Fruit fly (Drosophila melanogaster): Measurements from ENCODE around the gene Dh44.
A peak's percentile ranks its signal among the peaks of the same experiment; 100 is the strongest.

Gene Dh44

DNA sequence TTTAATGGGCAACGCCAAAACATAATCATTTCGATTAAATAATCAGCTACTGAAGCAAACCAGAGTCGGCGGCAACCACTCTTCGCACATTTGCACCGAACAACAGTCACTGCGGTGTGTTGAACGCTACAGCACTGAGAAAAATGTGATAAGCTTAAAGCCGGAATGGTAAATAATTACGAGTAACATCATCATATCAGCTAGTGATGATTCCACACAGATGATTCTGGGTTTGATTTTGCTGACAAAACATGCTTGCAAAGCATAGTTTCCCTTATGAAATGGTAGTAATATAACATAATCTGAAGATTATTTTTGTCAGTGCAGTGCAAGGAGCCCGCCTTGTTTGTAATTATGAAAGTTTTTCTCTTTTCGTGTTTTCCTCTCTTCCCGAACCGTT, 39.9 kb upstream of the Dh44 start (continued):
- TF ChIP-seq svp (GFP tag) (no peak), Gug (GFP tag; IDR thresholded peaks at IDR 0.05) (peak; percentile 78), CG11902 (GFP tag; optimal IDR thresholded peaks at IDR 0.05) (peak; percentile 68), Eip78C (GFP tag) (peak; percentile 6), CG6276 (GFP tag; optimal IDR thresholded peaks at IDR 0.05) (peak; percentile 87), salr (GFP tag; optimal IDR thresholded peaks at IDR 0.05) (peak; percentile 49 to 82), Eip93F (GFP tag; optimal IDR thresholded peaks at IDR 0.05) (no peak), Ets96B (tag; optimal IDR thresholded peaks at IDR 0.05) (peak; percentile 67), Lpt (GFP tag; optimal IDR thresholded peaks at IDR 0.05) (peak; percentile 92), CG6792 (GFP tag; optimal IDR thresholded peaks at IDR 0.05) (peak; percentile 81), CG7368 (GFP tag; optimal IDR thresholded peaks at IDR 0.05) (peak; percentile 75), CG11294 (GFP tag; IDR thresholded peaks at IDR 0.05) (peak; percentile 64; the same call in 1 of the 2 replicates), fd59A (GFP tag; optimal IDR thresholded peaks at IDR 0.05) (peak; percentile 54)

DNA sequence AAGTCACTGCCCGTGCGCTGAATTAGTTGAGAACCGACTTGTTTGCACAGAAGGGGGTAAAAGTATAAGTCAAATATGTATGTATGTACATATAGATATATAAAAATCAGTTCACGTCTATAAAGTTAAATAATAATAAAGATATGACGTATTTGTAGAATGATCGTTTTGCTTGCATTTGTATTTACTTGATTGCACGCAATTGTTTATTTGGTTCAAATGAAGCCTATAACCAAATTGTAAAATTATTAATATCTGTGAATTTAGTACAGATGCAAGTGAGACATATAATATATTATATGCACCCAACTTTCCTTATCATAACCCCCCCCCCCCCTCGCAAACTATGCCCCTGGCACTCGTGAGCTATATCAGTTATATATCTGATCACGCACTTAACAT, 37.4 kb upstream of the Dh44 start:
- TF ChIP-seq CG34406 (GFP tag; optimal IDR thresholded peaks at IDR 0.05) (peak; percentile 47), fd59A (GFP tag; optimal IDR thresholded peaks at IDR 0.05) (peak; percentile 18), net (GFP tag; optimal IDR thresholded peaks at IDR 0.05) (peak; percentile 47), fkh (GFP tag; optimal IDR thresholded peaks at IDR 0.05) (peak; percentile 83), Smox (GFP tag; optimal IDR thresholded peaks at IDR 0.05) (peak; percentile 21), CG15336 (GFP tag; IDR thresholded peaks at IDR 0.05) (no peak), CG9139 (GFP tag; optimal IDR thresholded peaks at IDR 0.05) (peak; percentile 51), Blimp-1 (GFP tag; optimal IDR thresholded peaks at IDR 0.05) (no peak), salr (GFP tag; optimal IDR thresholded peaks at IDR 0.05) (no peak), Eip75B (GFP tag; optimal IDR thresholded peaks at IDR 0.05) (no peak), CG6276 (GFP tag; optimal IDR thresholded peaks at IDR 0.05) (no peak), Lpt (GFP tag; optimal IDR thresholded peaks at IDR 0.05) (no peak), CG6792 (GFP tag; optimal IDR thresholded peaks at IDR 0.05) (peak; percentile 39), CG8632 (GFP tag; optimal IDR thresholded peaks at IDR 0.05) (peak; percentile 44), dac (GFP tag; optimal IDR thresholded peaks at IDR 0.05) (no peak), Hr39 (GFP tag; optimal IDR thresholded peaks at IDR 0.05) (no peak), spab (GFP tag; optimal IDR thresholded peaks at IDR 0.05) (peak; percentile 39), CG16779 (tag; optimal IDR thresholded peaks at IDR 0.05) (peak; percentile 36), Eip93F (GFP tag; optimal IDR thresholded peaks at IDR 0.05) (no peak), CG10631 (GFP tag; optimal IDR thresholded peaks at IDR 0.05) (peak; percentile 41), CG11902 (GFP tag; optimal IDR thresholded peaks at IDR 0.05) (no peak), CG7368 (GFP tag; optimal IDR thresholded peaks at IDR 0.05) (peak; percentile 4), CG3032 (tag; optimal IDR thresholded peaks at IDR 0.05) (peak; percentile 49), CG8319 (GFP tag; optimal IDR thresholded peaks at IDR 0.05) (peak; percentile 31), lz (GFP tag; optimal IDR thresholded peaks at IDR 0.05) (no peak), Met (GFP tag; optimal IDR thresholded peaks at IDR 0.05) (no peak), Sox15 (GFP tag; optimal IDR thresholded peaks at IDR 0.05) (peak; percentile 10), dsx (GFP tag; optimal IDR thresholded peaks at IDR 0.05; ENCODE audit: poor library complexity, severe bottlenecking) (peak; percentile 57), acj6 (GFP tag; optimal IDR thresholded peaks at IDR 0.05) (peak; percentile 4), Eip78C (GFP tag) (peak; percentile 84), CG6163 (GFP tag; IDR thresholded peaks at IDR 0.05) (peak; percentile 59; the same call in 1 of the 3 replicates), CG8119 (GFP tag; IDR thresholded peaks at IDR 0.05) (no peak), CG31627 (GFP tag; optimal IDR thresholded peaks at IDR 0.05) (no peak), CG10669 (GFP tag; optimal IDR thresholded peaks at IDR 0.05) (peak; percentile 46), OdsH (GFP tag; optimal IDR thresholded peaks at IDR 0.05) (peak; percentile 50), CG11294 (GFP tag; IDR thresholded peaks at IDR 0.05) (no peak), Sox102F (GFP tag; optimal IDR thresholded peaks at IDR 0.05) (peak; percentile 27), CG6808 (GFP tag; optimal IDR thresholded peaks at IDR 0.05) (peak; percentile 56), Ets21C (GFP tag; optimal IDR thresholded peaks at IDR 0.05) (no peak), cyc (GFP tag; optimal IDR thresholded peaks at IDR 0.05) (no peak), CG6854 (GFP tag; optimal IDR thresholded peaks at IDR 0.05) (no peak), eg (GFP tag; IDR thresholded peaks at IDR 0.05) (0 out of 3 replicates have a peak, but pooled peaks have one; percentile 29), CG1621 (tag; optimal IDR thresholded peaks at IDR 0.05) (peak; percentile 26), CG11762 (GFP tag; optimal IDR thresholded peaks at IDR 0.05; ENCODE audit: insufficient read depth) (peak; percentile 42), Gug (GFP tag; IDR thresholded peaks at IDR 0.05) (no peak), achi (GFP tag; optimal IDR thresholded peaks at IDR 0.05) (peak; percentile 52), Ets96B (tag; optimal IDR thresholded peaks at IDR 0.05) (peak; percentile 55)
